Fruit fly (Drosophila melanogaster): ENCODE measurements around the gene sip3.

sip3 gene

DNA sequence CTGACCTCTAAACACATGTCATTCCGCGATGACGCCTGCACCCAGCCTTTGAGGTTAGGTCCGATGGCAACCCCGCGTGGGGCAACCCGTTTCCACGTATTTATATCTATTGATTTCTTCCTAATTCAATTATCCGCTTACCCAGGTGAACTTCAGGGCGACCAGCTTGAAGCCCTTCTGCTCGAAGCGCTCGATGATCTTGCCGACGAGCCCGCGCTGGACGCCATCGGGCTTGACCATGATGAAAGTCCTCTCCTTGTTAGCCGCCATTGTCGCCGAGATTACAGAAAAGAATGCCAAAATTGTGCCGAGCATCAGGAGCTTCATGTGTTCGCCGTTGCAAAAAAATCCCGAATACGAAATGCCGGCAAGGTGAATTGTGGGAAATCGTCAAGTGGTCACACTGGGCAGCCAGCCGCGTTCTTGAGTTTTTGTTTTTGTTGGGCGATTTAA, 26.4 kb upstream of the sip3 start, which contains the start of gene awd:
awd (minus strand) TSS at position 449 of the 453 bp plus-strand sequence.
- peak; percentile 64 for TF ChIP-seq CG17801 (GFP tag; optimal IDR thresholded peaks at IDR 0.05; ENCODE audit: partially characterized antibody)

DNA sequence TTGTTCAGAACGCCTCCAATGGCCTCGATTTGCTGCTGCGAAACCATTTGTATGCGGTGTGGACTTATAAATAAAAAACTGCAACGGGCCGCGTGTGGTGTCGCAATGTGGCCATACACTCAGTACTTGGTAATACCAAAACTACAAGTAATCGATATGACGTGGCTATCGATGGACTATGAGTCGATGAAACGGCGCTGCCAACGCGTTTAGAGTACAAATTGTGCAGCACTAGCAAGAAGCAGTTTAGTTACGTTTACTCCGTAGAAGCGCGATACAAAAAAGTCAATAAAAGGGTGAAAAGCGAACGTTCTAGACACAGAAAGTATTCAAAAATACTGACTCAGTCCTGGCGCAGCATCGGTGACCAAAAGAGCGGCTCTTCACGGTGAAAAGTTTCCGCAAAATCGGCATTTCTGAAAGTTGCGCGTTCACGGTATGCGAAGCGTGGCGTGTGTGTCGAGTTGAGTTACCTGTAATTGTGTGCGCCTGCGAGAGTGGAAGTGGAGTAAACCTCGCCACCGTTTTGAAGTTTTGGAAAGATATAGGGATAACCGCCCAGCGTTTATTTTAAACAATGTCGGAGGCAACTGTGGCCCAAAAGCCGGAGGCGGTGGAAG, 24.5 kb upstream of the sip3 start, which contains the start of the genes nero and CG1910:
nero (minus strand) TSS at position 130 of the 620 bp plus-strand sequence.
CG1910 (plus strand) TSS at position 215 of the 620 bp plus-strand sequence.
- peak; percentile 50 for TF ChIP-seq CG17801 (GFP tag; optimal IDR thresholded peaks at IDR 0.05; ENCODE audit: partially characterized antibody)

DNA sequence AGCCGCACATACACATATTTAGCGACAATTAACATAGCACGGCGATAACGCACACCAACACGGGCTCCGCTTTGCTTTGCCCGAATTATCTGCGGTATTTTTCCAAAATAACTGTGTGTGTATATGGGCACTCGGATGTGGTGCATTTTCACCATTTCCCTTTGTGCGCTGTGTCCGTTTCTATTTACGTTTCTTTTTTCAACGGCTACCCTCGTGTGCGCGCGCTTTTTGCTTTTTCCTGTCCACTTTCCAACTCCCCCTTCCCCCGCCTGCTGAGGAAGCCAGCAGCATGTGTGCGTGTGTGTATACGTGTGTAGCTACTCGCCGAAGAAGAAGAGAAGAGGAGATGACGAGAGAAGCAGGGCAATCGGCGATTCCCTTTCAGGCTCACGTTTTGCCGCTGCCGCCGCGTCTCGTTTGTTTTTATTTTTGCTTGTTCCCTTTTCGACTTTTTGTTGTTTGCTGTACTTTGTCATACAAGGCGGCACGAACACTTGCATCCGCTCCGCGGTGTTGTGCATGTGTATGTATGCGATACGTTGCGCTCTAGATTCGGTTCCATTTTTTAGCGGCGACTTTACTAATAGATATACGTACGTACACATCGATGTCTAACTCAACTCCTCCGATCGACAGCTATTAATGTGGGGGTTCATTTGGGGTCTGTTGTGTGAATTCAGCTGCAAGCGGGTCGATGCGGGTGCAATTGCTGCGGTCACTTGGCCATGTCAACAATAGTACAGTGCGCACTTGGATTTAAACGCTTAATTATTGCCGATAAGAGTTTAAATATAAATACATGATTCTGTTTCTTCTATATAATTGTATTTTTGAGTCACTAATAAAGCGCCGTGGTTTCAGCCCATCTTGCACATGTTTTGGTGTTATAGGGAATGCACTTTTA, 23.7 kb upstream of the sip3 start:
- peak; percentile 8 for TF ChIP-seq CG17801 (GFP tag; optimal IDR thresholded peaks at IDR 0.05; ENCODE audit: partially characterized antibody)

DNA sequence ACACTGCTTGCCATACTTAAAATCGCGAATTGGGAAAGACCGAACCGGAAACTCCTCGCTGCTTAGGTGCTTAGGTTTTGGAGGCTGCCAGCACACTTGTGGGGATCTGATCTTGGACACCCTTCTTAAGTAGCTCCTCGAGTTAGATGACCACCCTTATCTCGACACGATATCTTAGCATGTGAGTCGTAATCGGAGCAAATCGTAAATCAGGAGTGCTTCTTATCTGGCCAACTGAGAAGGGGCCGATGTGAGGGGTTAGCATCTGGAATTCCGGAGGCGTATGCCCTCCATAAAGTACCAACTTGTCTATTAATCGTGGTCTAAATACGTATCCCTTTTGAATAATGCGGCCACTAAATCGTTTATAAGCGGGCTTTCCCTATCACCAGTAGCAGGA, 17.4 kb upstream of the sip3 start, which contains the start of gene salt:
salt (minus strand) TSS at position 101 of the 400 bp plus-strand sequence.
- no peak for TF ChIP-seq CG17801 (GFP tag; optimal IDR thresholded peaks at IDR 0.05; ENCODE audit: partially characterized antibody)

DNA sequence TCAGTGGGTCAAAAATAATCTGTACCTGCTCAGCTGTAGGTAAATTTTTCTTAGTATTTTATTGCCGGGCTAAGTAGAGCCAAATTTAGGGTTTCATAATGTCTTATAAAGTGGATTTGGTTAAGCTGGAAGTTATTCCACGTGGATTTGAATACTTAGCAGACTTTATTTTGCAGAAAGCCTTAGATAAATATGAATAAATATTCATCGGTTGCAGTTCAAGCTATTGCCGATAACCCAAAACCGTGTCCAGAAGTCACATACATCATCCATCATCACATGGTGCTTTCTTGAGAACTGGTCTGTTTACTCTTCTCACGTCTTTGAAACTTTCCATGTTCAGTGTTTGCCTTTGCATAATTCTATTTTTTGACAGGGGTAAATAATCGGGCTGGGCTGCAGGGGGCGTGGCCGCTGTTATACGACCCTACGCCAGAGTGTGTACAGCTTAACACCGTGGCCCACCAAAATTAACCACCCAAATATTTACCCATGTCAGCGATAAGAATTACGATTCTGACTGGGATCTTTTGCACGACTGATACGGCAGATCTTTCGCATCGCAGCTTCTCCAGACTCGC, 13.3 kb upstream of the sip3 start, which contains the start of gene CG2187:
CG2187 (minus strand) TSS at position 51 of the 581 bp plus-strand sequence.
- TF ChIP-seq CG17801 (GFP tag; optimal IDR thresholded peaks at IDR 0.05; ENCODE audit: partially characterized antibody), result no peak

DNA sequence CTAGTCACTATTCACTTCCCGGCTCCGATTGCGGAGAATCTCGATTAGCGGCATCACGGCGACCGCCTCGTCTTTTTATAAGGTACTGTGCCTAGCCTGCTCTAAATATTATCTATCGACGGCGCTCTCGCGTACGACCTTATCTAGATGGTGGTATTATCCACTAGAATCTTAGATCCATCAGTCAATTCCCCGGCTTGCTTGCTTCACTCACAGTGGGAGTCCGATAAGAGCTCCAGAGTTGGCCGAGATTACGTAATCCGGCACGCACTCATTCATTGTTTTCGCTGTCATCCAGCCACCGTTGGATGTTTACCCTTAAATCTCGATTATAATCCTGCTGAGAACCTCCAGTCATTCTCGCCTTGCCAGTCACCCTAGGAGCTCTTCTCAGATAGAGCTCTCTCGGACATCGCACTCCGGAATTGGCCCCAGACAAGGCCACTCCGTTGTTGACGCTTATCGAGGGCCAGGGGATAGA, 10.4 kb upstream of the sip3 start, which contains the start of gene Smvt:
Smvt (minus strand) TSS at position 51 of the 481 bp plus-strand sequence.
- TF ChIP-seq CG17801 (GFP tag; optimal IDR thresholded peaks at IDR 0.05; ENCODE audit: partially characterized antibody), result no peak

DNA sequence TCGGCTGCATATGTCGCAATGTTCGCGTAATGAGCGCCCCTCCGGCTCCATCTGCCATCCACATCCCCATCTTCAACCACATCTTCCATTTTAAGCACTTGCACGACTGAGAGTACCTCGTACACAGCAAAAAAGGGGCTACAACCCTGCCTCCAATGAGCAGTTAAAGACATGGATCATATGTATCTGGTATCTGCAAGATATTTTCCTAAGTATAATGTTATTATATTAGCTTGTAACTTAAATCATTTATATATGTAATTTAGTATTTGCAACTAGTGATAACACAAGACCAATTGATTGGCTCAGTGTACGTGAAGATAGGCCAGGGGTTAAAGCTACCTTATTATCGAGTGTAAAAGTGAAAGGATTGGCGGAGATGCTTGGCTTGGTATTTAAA, 9.3 kb upstream of the sip3 start:
- no peak for TF ChIP-seq CG17801 (GFP tag; optimal IDR thresholded peaks at IDR 0.05; ENCODE audit: partially characterized antibody)

DNA sequence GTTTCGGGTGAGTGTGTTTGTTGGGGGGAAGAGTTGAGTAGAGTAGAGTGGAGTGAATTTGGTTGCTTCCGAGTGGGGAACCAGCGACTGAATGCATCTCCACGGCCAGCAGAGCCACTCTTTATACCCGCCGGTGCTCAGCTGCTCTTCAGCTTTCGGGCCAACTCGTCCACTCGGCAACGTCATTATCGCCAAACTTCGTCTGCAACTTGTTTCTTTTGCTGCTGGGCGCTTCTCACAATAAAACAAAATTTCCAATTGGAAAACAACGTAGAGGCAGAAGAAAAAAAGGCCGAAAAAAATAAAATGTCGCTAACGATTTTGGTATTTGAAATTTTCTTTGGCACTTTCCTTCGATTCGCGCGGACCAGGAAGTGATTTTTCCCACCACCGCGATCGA, 7.3 kb upstream of the sip3 start, which contains the start of gene CG2150:
CG2150 (minus strand) TSS at position 101 of the 400 bp plus-strand sequence.
- no peak for TF ChIP-seq CG17801 (GFP tag; optimal IDR thresholded peaks at IDR 0.05; ENCODE audit: partially characterized antibody)

DNA sequence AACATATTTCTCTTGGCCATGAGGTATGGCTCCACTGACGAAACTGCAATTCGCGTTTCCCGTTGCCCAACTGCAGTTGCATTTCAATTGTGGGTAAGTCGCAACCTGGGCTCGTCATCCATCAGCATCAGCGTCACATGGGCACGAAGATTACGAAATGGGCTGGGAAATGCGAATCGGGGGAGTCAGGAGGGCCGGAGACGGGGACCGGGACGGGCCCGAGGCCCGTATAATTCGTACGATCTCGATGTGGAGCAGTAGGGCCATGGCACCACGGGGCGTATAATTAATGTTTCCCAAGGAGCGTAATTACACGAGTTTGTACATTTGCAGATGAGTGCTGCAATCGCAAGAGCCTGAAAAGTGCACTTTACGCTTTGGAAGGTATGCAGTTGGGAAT, 6.9 kb upstream of the sip3 start:
- TF ChIP-seq CG17801 (GFP tag; optimal IDR thresholded peaks at IDR 0.05; ENCODE audit: partially characterized antibody), result no peak

DNA sequence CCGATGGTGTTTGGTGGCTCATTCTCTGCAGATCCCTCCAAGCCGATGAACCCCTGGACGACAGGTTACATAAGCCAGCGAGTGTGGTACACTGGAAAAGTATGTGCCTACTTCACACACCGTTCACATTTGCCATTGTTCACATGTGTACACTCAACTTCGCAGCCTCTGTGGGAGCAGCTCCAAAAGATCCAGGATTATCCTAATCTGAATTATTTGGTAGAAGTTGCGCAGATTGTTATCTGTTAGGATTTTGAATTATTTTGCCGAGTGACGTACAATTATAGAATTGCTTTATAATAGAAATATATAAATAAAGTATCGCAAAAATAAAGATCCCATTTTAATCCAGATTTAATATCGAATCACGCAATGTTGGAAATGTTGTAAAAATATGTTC, 4.5 kb upstream of the sip3 start:
- no peak for TF ChIP-seq CG17801 (GFP tag; optimal IDR thresholded peaks at IDR 0.05; ENCODE audit: partially characterized antibody)

DNA sequence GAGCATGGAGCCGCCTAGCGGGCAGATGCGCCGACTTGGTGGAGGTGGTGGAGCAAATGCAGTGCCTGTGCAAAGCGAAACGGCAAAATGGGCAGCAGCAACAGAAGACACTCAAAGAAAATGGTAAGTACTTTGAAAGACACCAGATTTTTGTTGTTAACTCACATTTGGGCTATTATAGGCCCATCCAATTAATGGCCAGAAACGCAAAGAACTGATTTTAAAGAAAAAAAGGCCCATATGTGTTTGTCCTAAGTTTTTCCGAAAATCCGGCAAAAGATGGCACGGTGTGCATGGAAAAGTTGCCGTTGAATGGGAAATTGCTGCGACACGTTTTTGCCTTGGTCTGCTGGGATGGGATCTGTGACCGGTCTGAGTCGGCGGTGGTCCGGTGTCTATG, 3.8 kb upstream of the sip3 start:
- TF ChIP-seq CG17801 (GFP tag; optimal IDR thresholded peaks at IDR 0.05; ENCODE audit: partially characterized antibody), result no peak

DNA sequence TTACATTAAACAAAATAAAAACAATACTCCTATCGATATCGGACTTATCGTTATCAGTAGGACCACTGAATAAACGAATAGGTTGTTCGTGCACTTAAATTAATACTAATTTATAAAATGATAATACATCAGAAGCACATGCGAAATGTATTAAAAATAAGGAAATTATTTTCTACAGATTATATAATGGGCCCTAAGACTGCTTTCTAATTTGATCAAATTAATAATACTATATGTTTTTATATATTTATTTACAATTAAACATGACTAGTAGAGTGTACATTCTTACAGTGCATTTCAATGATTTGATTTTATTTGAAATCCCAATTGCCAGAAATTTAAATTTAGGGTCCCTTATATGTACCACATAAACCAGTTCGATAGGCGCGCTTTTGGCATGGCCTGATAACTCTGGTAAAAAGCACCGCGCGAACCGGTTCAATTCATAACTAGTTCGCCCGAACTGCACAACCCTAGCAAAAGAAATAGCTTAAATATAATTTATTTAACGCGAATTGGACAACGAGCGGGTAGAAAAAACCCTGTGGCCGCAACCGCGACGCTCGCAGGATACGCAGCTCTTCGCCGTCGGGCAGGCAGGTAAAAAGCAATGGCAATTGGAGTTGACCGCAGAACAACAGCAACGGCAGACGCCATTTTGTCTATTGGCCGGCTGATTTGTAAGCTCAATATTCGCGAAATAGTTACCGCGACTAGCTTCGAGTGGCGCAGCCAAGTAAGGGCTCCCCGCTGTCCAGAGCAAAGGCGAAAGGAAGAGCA, 4.8 kb downstream of the sip3 start, which contains the start of the genes CG2126 and faf:
CG2126 (minus strand) TSS at position 70 of the 780 bp plus-strand sequence.
faf (plus strand) TSS at position 438 of the 780 bp plus-strand sequence.
- TF ChIP-seq CG17801 (GFP tag; optimal IDR thresholded peaks at IDR 0.05; ENCODE audit: partially characterized antibody), result peak; percentile 75

DNA sequence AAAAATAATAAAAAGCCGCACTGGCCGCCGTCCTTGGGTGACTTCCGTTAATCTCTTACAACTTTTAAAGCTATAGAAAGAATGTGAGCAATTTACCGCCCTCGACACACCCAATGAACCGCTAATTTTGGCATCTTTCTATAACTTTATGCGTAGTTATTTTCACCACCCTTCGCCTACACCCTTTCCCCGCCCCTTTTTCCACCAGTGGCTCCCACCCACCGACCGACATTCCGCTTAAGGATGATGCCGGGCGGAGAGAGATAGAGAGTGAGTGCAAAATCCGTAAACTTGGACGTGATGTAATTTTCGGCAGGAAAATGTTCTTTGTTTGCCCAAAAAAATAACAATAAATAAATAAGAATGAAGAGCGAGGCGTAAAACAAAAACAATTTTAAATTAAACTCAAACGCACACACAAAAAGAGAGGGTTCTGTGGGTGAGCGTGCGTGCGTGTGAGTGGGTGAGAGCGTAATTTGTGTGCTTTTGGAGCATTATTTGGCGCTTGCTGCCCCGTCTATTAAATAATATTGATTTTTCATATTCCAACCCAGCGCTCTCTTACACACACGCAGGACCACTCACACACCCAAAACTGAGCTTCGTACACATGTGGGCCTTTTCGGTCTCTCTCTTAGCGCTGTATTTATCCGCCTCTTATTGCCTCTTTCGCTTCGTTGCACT, 5.6 kb downstream of the sip3 start:
- no peak for TF ChIP-seq CG17801 (GFP tag; optimal IDR thresholded peaks at IDR 0.05; ENCODE audit: partially characterized antibody)
